Worm (Caenorhabditis elegans) whole organism, L4 larva: ENCODE measurements around the gene srbc-39.
A peak's percentile ranks its signal among the peaks of the same experiment; 100 is the strongest.

ENCODE experiments used
- D1046.2 ChIP-seq: fragments of 200-800 bp; sonication (Bioruptor generic); IDR thresholded peaks from 2 replicates; pipeline ENCODE4 v1.3.6; 2022; ENCODE audit warnings: missing genetic modification characterization, missing compliant biosample characterization
- F37D6.2 ChIP-seq: sonication (generic microtip); optimal IDR thresholded peaks from 2 replicates; lab custom pipeline; 2016; ENCODE audit warnings: mild to moderate bottlenecking, missing genetic modification characterization, missing compliant biosample characterization
- F44E2.7 ChIP-seq: fragments of 200-800 bp; sonication (Bioruptor generic); IDR thresholded peaks from 2 replicates; pipeline ENCODE4 v2.1.2; 2022; ENCODE audit warnings: missing genetic modification characterization, missing compliant biosample characterization
- F49E8.2 ChIP-seq: sonication (generic microtip); optimal IDR thresholded peaks from 2 replicates; lab custom pipeline; 2016; ENCODE audit warnings: missing compliant biosample characterization, mild to moderate bottlenecking, missing genetic modification characterization, borderline replicate concordance
- T20F7.1 ChIP-seq: fragments of 200-800 bp; sonication (Bioruptor generic); optimal IDR thresholded peaks from 2 replicates; lab custom pipeline; 2018; ENCODE audit warnings: mild to moderate bottlenecking, missing genetic modification characterization, missing compliant biosample characterization
- Y105C5A.15 ChIP-seq: fragments of 200-800 bp; sonication (Bioruptor generic); IDR thresholded peaks from 2 replicates; pipeline ENCODE4 v1.3.6; 2022; ENCODE audit warnings: missing genetic modification characterization, missing compliant biosample characterization
- Y5F2A.4 ChIP-seq: fragments of 200-800 bp; sonication (Bioruptor generic); optimal IDR thresholded peaks from 2 replicates; lab custom pipeline; 2018; ENCODE audit warnings: mild to moderate bottlenecking, missing genetic modification characterization, missing compliant biosample characterization
- ZK337.2 ChIP-seq: fragments of 200-800 bp; sonication (Bioruptor generic); IDR thresholded peaks from 2 replicates; pipeline ENCODE4 v1.3.6; 2022; ENCODE audit warnings: missing genetic modification reagents, missing genetic modification characterization, missing compliant biosample characterization
- ama-1 ChIP-seq: fragments of 150-350 bp; optimal IDR thresholded peaks from 2 replicates; lab custom pipeline; 2014; ENCODE audit warnings: inconsistent platforms, mixed read lengths
- ceh-20 ChIP-seq: fragments of 200-800 bp; sonication (Bioruptor generic); IDR thresholded peaks from 2 replicates; pipeline ENCODE4 v1.3.6; 2022; ENCODE audit warnings: missing genetic modification reagents, missing genetic modification characterization, missing compliant biosample characterization
- ceh-28 ChIP-seq: fragments of 150-350 bp; optimal IDR thresholded peaks from 2 replicates; lab custom pipeline; 2014; ENCODE audit warnings: missing biosample characterization, missing genetic modification reagents, missing genetic modification characterization
- ceh-82 ChIP-seq: sonication (generic microtip); optimal IDR thresholded peaks from 2 replicates; lab custom pipeline; 2017; ENCODE audit warnings: missing biosample characterization, missing genetic modification characterization
- ces-1 ChIP-seq: fragments of 150-350 bp; sonication (generic microtip); optimal IDR thresholded peaks from 4 replicates; lab custom pipeline; 2014; ENCODE audit warnings: missing biosample characterization, missing genetic modification reagents, missing genetic modification characterization
- ctbp-1 ChIP-seq: fragments of 200-800 bp; sonication (Bioruptor generic); IDR thresholded peaks from 2 replicates; pipeline ENCODE4 v1.3.6; 2022; ENCODE audit warnings: missing genetic modification reagents, missing genetic modification characterization, missing compliant biosample characterization
- daf-12 ChIP-seq: fragments of 150-350 bp; optimal IDR thresholded peaks from 2 replicates; lab custom pipeline; 2014; ENCODE audit warnings: missing biosample characterization, missing genetic modification reagents, missing genetic modification characterization
- daf-16 ChIP-seq, 3 experiments: sonication (generic microtip); optimal IDR thresholded peaks; 2 replicates each; lab custom pipeline; 2016 to 2017; ENCODE audit warnings: missing genetic modification characterization in 3 of 3, missing genetic modification reagents in 3 of 3, mild to moderate bottlenecking in 2 of 3, missing compliant biosample characterization in 2 of 3, missing biosample characterization in 1 of 3, moderate library complexity in 1 of 3
- dve-1 ChIP-seq: sonication (generic microtip); optimal IDR thresholded peaks from 2 replicates; lab custom pipeline; 2017; ENCODE audit warnings: antibody characterized with exemption, mild to moderate bottlenecking, missing genetic modification characterization, missing compliant biosample characterization; ENCODE audit not compliant: insufficient read depth
- egl-27 ChIP-seq: sonication (generic microtip); optimal IDR thresholded peaks from 3 replicates; lab custom pipeline; 2017; ENCODE audit warnings: missing biosample characterization, missing genetic modification reagents, missing genetic modification characterization
- egl-43 ChIP-seq: fragments of 200-800 bp; sonication (Bioruptor generic); IDR thresholded peaks from 2 replicates; pipeline ENCODE4 v1.3.6; 2022; ENCODE audit warnings: missing genetic modification reagents, missing genetic modification characterization, missing compliant biosample characterization
- fos-1 ChIP-seq: fragments of 150-350 bp; optimal IDR thresholded peaks from 2 replicates; lab custom pipeline; 2014; ENCODE audit warnings: missing biosample characterization, missing genetic modification characterization
- hlh-11 ChIP-seq: fragments of 200-800 bp; sonication (Bioruptor generic); optimal IDR thresholded peaks from 2 replicates; lab custom pipeline; 2018; ENCODE audit warnings: mild to moderate bottlenecking, missing genetic modification characterization, missing compliant biosample characterization
- lin-1 ChIP-seq: fragments of 200-800 bp; sonication (Bioruptor generic); IDR thresholded peaks from 2 replicates; pipeline ENCODE4 v1.3.6; 2022; ENCODE audit warnings: missing genetic modification reagents, missing genetic modification characterization, missing compliant biosample characterization
- lin-38 ChIP-seq: fragments of 200-800 bp; sonication (Bioruptor generic); IDR thresholded peaks from 2 replicates; pipeline ENCODE4 v1.3.6; 2022; ENCODE audit warnings: missing genetic modification reagents, missing genetic modification characterization, missing compliant biosample characterization
- lin-39 ChIP-seq: fragments of 150-350 bp; optimal IDR thresholded peaks from 2 replicates; lab custom pipeline; 2014; ENCODE audit warnings: missing biosample characterization, missing genetic modification reagents, missing genetic modification characterization
- madf-9 ChIP-seq: fragments of 200-800 bp; sonication (Bioruptor generic); conservative IDR thresholded peaks from 2 replicates; pipeline ENCODE4 v1.3.6; 2022; ENCODE audit warnings: missing genetic modification reagents, missing genetic modification characterization, missing compliant biosample characterization
- mep-1 ChIP-seq: fragments of 150-350 bp; sonication (generic microtip); optimal IDR thresholded peaks from 3 replicates; lab custom pipeline; 2014; ENCODE audit warnings: missing biosample characterization, missing genetic modification characterization
- mes-2 ChIP-seq: sonication (generic microtip); optimal IDR thresholded peaks from 2 replicates; lab custom pipeline; 2016; ENCODE audit warnings: missing genotype, mild to moderate bottlenecking, missing genetic modification characterization, missing compliant biosample characterization; ENCODE audit not compliant: poor library complexity, severe bottlenecking
- nhr-10 ChIP-seq: fragments of 150-350 bp; optimal IDR thresholded peaks from 2 replicates; lab custom pipeline; 2014; ENCODE audit warnings: missing biosample characterization, missing genetic modification characterization
- nhr-102 ChIP-seq: sonication (generic microtip); optimal IDR thresholded peaks from 2 replicates; lab custom pipeline; 2016; ENCODE audit warnings: mild to moderate bottlenecking, missing genetic modification characterization, moderate library complexity, missing compliant biosample characterization
- nhr-111 ChIP-seq: fragments of 200-800 bp; sonication (Bioruptor generic); optimal IDR thresholded peaks from 2 replicates; lab custom pipeline; 2018; ENCODE audit warnings: mild to moderate bottlenecking, missing genetic modification characterization, missing compliant biosample characterization
- nhr-237 ChIP-seq: sonication (generic microtip); optimal IDR thresholded peaks from 2 replicates; lab custom pipeline; 2017; ENCODE audit warnings: missing biosample characterization, missing genetic modification characterization
- nhr-25 ChIP-seq: sonication (generic microtip); optimal IDR thresholded peaks from 2 replicates; lab custom pipeline; 2017; ENCODE audit warnings: missing genetic modification characterization, mild to moderate bottlenecking, missing compliant biosample characterization, antibody characterized with exemption, moderate library complexity, borderline replicate concordance; ENCODE audit not compliant: insufficient read depth
- nhr-28 ChIP-seq: fragments of 150-350 bp; optimal IDR thresholded peaks from 2 replicates; lab custom pipeline; 2014; ENCODE audit warnings: missing biosample characterization, missing genetic modification characterization
- nhr-41 ChIP-seq: fragments of 200-800 bp; sonication (Bioruptor generic); IDR thresholded peaks from 2 replicates; pipeline ENCODE4 v1.3.6; 2022; ENCODE audit warnings: missing genetic modification reagents, missing genetic modification characterization, missing compliant biosample characterization
- nhr-42 ChIP-seq: fragments of 200-800 bp; sonication (Bioruptor generic); IDR thresholded peaks from 2 replicates; pipeline ENCODE4 v1.3.6; 2022; ENCODE audit warnings: missing genetic modification characterization, missing compliant biosample characterization
- nhr-48 ChIP-seq: sonication (generic microtip); optimal IDR thresholded peaks from 2 replicates; lab custom pipeline; 2016; ENCODE audit warnings: mild to moderate bottlenecking, missing genetic modification characterization, missing compliant biosample characterization
- pha-4 ChIP-seq, 2 experiments: fragments of 150-350 bp in 1 of 2; fragments of 200-800 bp in 1 of 2; sonication (Bioruptor generic) in 1 of 2; IDR thresholded peaks in 1 of 2; optimal IDR thresholded peaks in 1 of 2; 2 replicates each; pipeline versions ENCODE4 v1.3.6 to Lab custom; 2014 to 2022; ENCODE audit warnings: missing genetic modification characterization in 2 of 2, missing genetic modification reagents in 2 of 2, missing biosample characterization in 1 of 2, missing compliant biosample characterization in 1 of 2
- php-3 ChIP-seq: fragments of 200-800 bp; sonication (Bioruptor generic); IDR thresholded peaks from 2 replicates; pipeline ENCODE4 v1.3.6; 2022; ENCODE audit warnings: missing genetic modification reagents, missing genetic modification characterization, missing compliant biosample characterization
- rbr-2 ChIP-seq: sonication (generic microtip); optimal IDR thresholded peaks from 2 replicates; lab custom pipeline; 2016; ENCODE audit warnings: missing genotype, missing genetic modification characterization, missing compliant biosample characterization
- saeg-2 ChIP-seq: fragments of 200-800 bp; sonication (Bioruptor generic); IDR thresholded peaks from 2 replicates; pipeline ENCODE4 v1.3.6; 2022; ENCODE audit warnings: missing genetic modification reagents, missing genetic modification characterization, missing compliant biosample characterization
- snpc-4 ChIP-seq: fragments of 150-350 bp; optimal IDR thresholded peaks from 2 replicates; lab custom pipeline; 2014; ENCODE audit warnings: missing biosample characterization, missing genetic modification characterization
- spr-1 ChIP-seq: sonication (generic microtip); optimal IDR thresholded peaks from 2 replicates; lab custom pipeline; 2016; ENCODE audit warnings: mild to moderate bottlenecking, missing genetic modification characterization, missing compliant biosample characterization
- tag-97 ChIP-seq: fragments of 200-800 bp; sonication (Bioruptor generic); IDR thresholded peaks from 2 replicates; pipeline ENCODE4 v1.3.6; 2022; ENCODE audit warnings: missing genetic modification characterization, missing compliant biosample characterization
- unc-130 ChIP-seq: sonication (generic microtip); optimal IDR thresholded peaks from 2 replicates; lab custom pipeline; 2016; ENCODE audit warnings: missing genetic modification reagents, missing genetic modification characterization, missing compliant biosample characterization
- unc-62 ChIP-seq, 3 experiments: fragments of 150-350 bp in 1 of 3; sonication (generic microtip); optimal IDR thresholded peaks in 2 of 3; peaks in 1 of 3; 1 replicate in 1 of 3; 2 replicates in 2 of 3; lab custom pipeline; 2014 to 2017; ENCODE audit warnings: missing biosample characterization in 3 of 3, missing genetic modification characterization in 3 of 3, missing genetic modification reagents in 3 of 3, missing genotype in 1 of 3
- zag-1 ChIP-seq: fragments of 150-350 bp; optimal IDR thresholded peaks from 2 replicates; lab custom pipeline; 2014; ENCODE audit warnings: missing biosample characterization, missing genetic modification characterization
- zip-2 ChIP-seq: fragments of 150-350 bp; optimal IDR thresholded peaks from 2 replicates; lab custom pipeline; 2014; ENCODE audit warnings: missing biosample characterization, missing genetic modification characterization

Gene srbc-39

ce11 chrV:730216-730615 lies 21.3 kb downstream of the srbc-39 start (continued):
- TF ChIP-seq nhr-10 (tag; lab: Kevin White, UChicago) (peak; percentile 61), nhr-102 (peak; percentile 73), nhr-42 (GFP tag; lab: Robert Waterston, UW) (0 out of 2 replicates have a peak, but pooled peaks have one; percentile 4), rbr-2 (tag; lab: Kevin White, UChicago) (peak; percentile 13), lin-38 (peak; percentile 34; the same call in 1 of the 2 replicates), mep-1 (peak; percentile 78), ces-1 (GFP tag; lab: Kevin White, UChicago) (no peak), Y105C5A.15 (0 out of 2 replicates have a peak, but pooled peaks have one; percentile 49), unc-130 (no peak), ama-1 (lab: Kevin White, UChicago) (peak; percentile 64), spr-1 (peak; percentile 25), mes-2 (tag; lab: Kevin White, UChicago) (peak; percentile 39), ctbp-1 (GFP tag; lab: Robert Waterston, UW) (0 out of 2 replicates have a peak, but pooled peaks have one; percentile 25), pha-4 (GFP tag; IDR thresholded peaks at IDR 0.05; lab: Robert Waterston, UW) (0 out of 2 replicates have a peak, but pooled peaks have one; percentile 11), pha-4 (tag; optimal IDR thresholded peaks at IDR 0.05; lab: Kevin White, UChicago) (no peak), php-3 (GFP tag; lab: Robert Waterston, UW) (peak; percentile 93)

ce11 chrV:731330-731729 lies 22.4 kb downstream of the srbc-39 start:
- TF ChIP-seq nhr-111 (GFP tag; lab: Kevin White, UChicago) = peak; percentile 12
- peak; percentile 37 for TF ChIP-seq zip-2
- TF ChIP-seq daf-16 (GFP tag; optimal IDR thresholded peaks at IDR 0.05; lab: Kevin White, UChicago) = peak; percentile 95 to 96
- peak; percentile 99 for TF ChIP-seq daf-16 (tag; optimal IDR thresholded peaks at IDR 0.05; lab: Kevin White, UChicago)
- TF ChIP-seq ama-1 (lab: Kevin White, UChicago) = no peak
- TF ChIP-seq Y5F2A.4 (GFP tag; lab: Kevin White, UChicago) = no peak
- TF ChIP-seq ceh-28 (tag; lab: Kevin White, UChicago) = no peak
- peak; percentile 97 for TF ChIP-seq nhr-10 (tag; lab: Kevin White, UChicago)
- no peak for TF ChIP-seq F37D6.2 (tag; lab: Kevin White, UChicago)
- TF ChIP-seq lin-38 = peak; percentile 42
- TF ChIP-seq egl-27 (tag; lab: Kevin White, UChicago) = no peak
- peak; percentile 62 for TF ChIP-seq T20F7.1 (GFP tag; lab: Kevin White, UChicago)
- no peak for TF ChIP-seq snpc-4 (tag; lab: Kevin White, UChicago)
- TF ChIP-seq hlh-11 (tag; lab: Kevin White, UChicago) = peak; percentile 99
- TF ChIP-seq egl-43 (GFP tag; lab: Robert Waterston, UW) = peak; percentile 65; the same call in 1 of the 2 replicates
- peak; percentile 79 for TF ChIP-seq saeg-2
- peak; percentile 92 for TF ChIP-seq nhr-48 (tag; lab: Kevin White, UChicago)
- peak; percentile 56 for TF ChIP-seq spr-1
- TF ChIP-seq ceh-82 (tag; lab: Kevin White, UChicago) = no peak
- TF ChIP-seq unc-62 (GFP tag; optimal IDR thresholded peaks at IDR 0.05 in 1 of 2; lab: Kevin White, UChicago) = peak; percentile 76 to 98
- peak; percentile 8 for TF ChIP-seq unc-62 (tag; optimal IDR thresholded peaks at IDR 0.05; lab: Kevin White, UChicago)
- no peak for TF ChIP-seq nhr-237 (tag; lab: Kevin White, UChicago)
- TF ChIP-seq nhr-41 (GFP tag; lab: Robert Waterston, UW) = no peak; the same call in 1 of the 2 replicates
- no peak for TF ChIP-seq D1046.2 (GFP tag; lab: Robert Waterston, UW)
- no peak for TF ChIP-seq nhr-25
- peak; percentile 80 for TF ChIP-seq lin-1
- peak; percentile 96 for TF ChIP-seq nhr-28
- no peak for TF ChIP-seq ZK337.2 (GFP tag; lab: Robert Waterston, UW)
- no peak for TF ChIP-seq tag-97 (GFP tag; lab: Robert Waterston, UW)
- no peak for TF ChIP-seq F49E8.2 (tag; lab: Kevin White, UChicago)
- TF ChIP-seq madf-9 (GFP tag; lab: Robert Waterston, UW) = peak; percentile 34; the same call in 1 of the 2 replicates
- TF ChIP-seq rbr-2 (tag; lab: Kevin White, UChicago) = peak; percentile 35
- no peak for TF ChIP-seq F44E2.7
- no peak for TF ChIP-seq zag-1 (tag; lab: Kevin White, UChicago)
- TF ChIP-seq dve-1 (tag; lab: Kevin White, UChicago) = peak; percentile 97
- TF ChIP-seq fos-1 (tag; lab: Kevin White, UChicago) = peak; percentile 67
- peak; percentile 90 for TF ChIP-seq ceh-20 (GFP tag; lab: Robert Waterston, UW)
- no peak for TF ChIP-seq lin-39
- TF ChIP-seq Y105C5A.15 = no peak
- no peak for TF ChIP-seq daf-12 (tag; lab: Kevin White, UChicago)
